Worm (Caenorhabditis elegans) whole organism, early embryonic: Measurements from ENCODE around the gene Y60A3A.25.

Experiments used
- B0310.2 ChIP-seq: sonication (generic microtip); optimal IDR thresholded peaks from 2 replicates; lab custom pipeline; 2016; ENCODE audit warnings: mild to moderate bottlenecking, missing genetic modification characterization, missing compliant biosample characterization
- F13C5.2 ChIP-seq: sonication (generic microtip); optimal IDR thresholded peaks from 2 replicates; lab custom pipeline; 2017; ENCODE audit warnings: mild to moderate bottlenecking, missing genetic modification characterization, inconsistent platforms, missing compliant biosample characterization
- aly-1 ChIP-seq: sonication (generic microtip); optimal IDR thresholded peaks from 2 replicates; lab custom pipeline; 2016; ENCODE audit warnings: missing genetic modification characterization, missing compliant biosample characterization
- ama-1 ChIP-seq: fragments of 150-350 bp; optimal IDR thresholded peaks from 2 replicates; lab custom pipeline; 2014
- ceh-13 ChIP-seq: fragments of 200-800 bp; sonication (Bioruptor generic); optimal IDR thresholded peaks from 2 replicates; lab custom pipeline; 2018; ENCODE audit warnings: mild to moderate bottlenecking, missing genetic modification characterization, missing compliant biosample characterization
- ceh-36 ChIP-seq: sonication (generic microtip); optimal IDR thresholded peaks from 2 replicates; lab custom pipeline; 2016; ENCODE audit warnings: missing genetic modification characterization, inconsistent platforms, missing compliant biosample characterization
- ets-7 ChIP-seq: sonication (generic microtip); optimal IDR thresholded peaks from 2 replicates; lab custom pipeline; 2016; ENCODE audit warnings: missing genotype, missing genetic modification characterization, missing compliant biosample characterization
- flt-1 ChIP-seq: fragments of 200-800 bp; sonication (Bioruptor generic); IDR thresholded peaks from 2 replicates; pipeline ENCODE4 v1.3.6; 2022; ENCODE audit warnings: missing genetic modification characterization, missing compliant biosample characterization
- hmbx-1 ChIP-seq: sonication (generic microtip); optimal IDR thresholded peaks from 2 replicates; lab custom pipeline; 2016; ENCODE audit warnings: mild to moderate bottlenecking, missing genetic modification characterization, missing compliant biosample characterization
- hmg-4 ChIP-seq: fragments of 200-800 bp; sonication (Bioruptor generic); optimal IDR thresholded peaks from 2 replicates; lab custom pipeline; 2018; ENCODE audit warnings: mild to moderate bottlenecking, missing genetic modification characterization, missing compliant biosample characterization
- hnd-1 ChIP-seq: sonication (generic microtip); optimal IDR thresholded peaks from 2 replicates; lab custom pipeline; 2016; ENCODE audit warnings: missing genetic modification characterization, missing compliant biosample characterization
- pes-1 ChIP-seq: fragments of 200-800 bp; sonication (Bioruptor generic); IDR thresholded peaks from 2 replicates; pipeline ENCODE4 v1.3.6; 2022; ENCODE audit warnings: missing genetic modification reagents, missing genetic modification characterization, missing compliant biosample characterization
- scrt-1 ChIP-seq: fragments of 200-800 bp; sonication (Bioruptor generic); IDR thresholded peaks from 2 replicates; pipeline ENCODE4 v1.3.6; 2022; ENCODE audit warnings: missing genetic modification characterization, missing compliant biosample characterization
- sea-1 ChIP-seq: fragments of 200-800 bp; sonication (Bioruptor generic); conservative IDR thresholded peaks from 2 replicates; pipeline ENCODE4 v1.3.6; 2022; ENCODE audit warnings: missing genetic modification characterization, missing compliant biosample characterization
- tbx-11 ChIP-seq: fragments of 200-800 bp; sonication (Bioruptor generic); IDR thresholded peaks from 2 replicates; pipeline ENCODE4 v1.3.6; 2022; ENCODE audit warnings: missing genetic modification characterization, missing compliant biosample characterization
- tbx-37 ChIP-seq: fragments of 200-800 bp; sonication (Bioruptor generic); conservative IDR thresholded peaks from 2 replicates; pipeline ENCODE4 v1.3.6; 2022; ENCODE audit warnings: missing genetic modification reagents, missing genetic modification characterization, missing compliant biosample characterization
- tra-4 ChIP-seq: sonication (generic microtip); optimal IDR thresholded peaks from 2 replicates; lab custom pipeline; 2017; ENCODE audit warnings: missing genetic modification characterization, missing compliant biosample characterization

The Y60A3A.25 gene

ce11 chrV:19994665-19995064, 672 bp upstream of the Y60A3A.25 start:
- no peak for TF ChIP-seq hmbx-1 (tag; lab: Kevin White, UChicago)
- no peak for TF ChIP-seq flt-1 (GFP tag; lab: Robert Waterston, UW)
- no peak for TF ChIP-seq hnd-1 (tag; lab: Kevin White, UChicago)
- no peak for TF ChIP-seq ama-1 (lab: Kevin White, UChicago)
- TF ChIP-seq tbx-37 = no peak
- no peak for TF ChIP-seq ceh-36 (tag; lab: Kevin White, UChicago)
- no peak for TF ChIP-seq aly-1
- no peak for TF ChIP-seq scrt-1 (GFP tag; lab: Robert Waterston, UW)
- TF ChIP-seq pes-1 (GFP tag; lab: Robert Waterston, UW) = no peak
- TF ChIP-seq tbx-11 (GFP tag; lab: Robert Waterston, UW) = no peak
- no peak for TF ChIP-seq F13C5.2
- no peak for TF ChIP-seq ets-7 (tag; lab: Kevin White, UChicago)
- no peak for TF ChIP-seq B0310.2 (tag; lab: Kevin White, UChicago)
- TF ChIP-seq tra-4 (tag; lab: Kevin White, UChicago) = no peak
- TF ChIP-seq ceh-13 (GFP tag; lab: Kevin White, UChicago) = no peak
- no peak for TF ChIP-seq sea-1 (GFP tag; lab: Robert Waterston, UW)
- no peak for TF ChIP-seq hmg-4 (GFP tag; lab: Kevin White, UChicago)

DNA sequence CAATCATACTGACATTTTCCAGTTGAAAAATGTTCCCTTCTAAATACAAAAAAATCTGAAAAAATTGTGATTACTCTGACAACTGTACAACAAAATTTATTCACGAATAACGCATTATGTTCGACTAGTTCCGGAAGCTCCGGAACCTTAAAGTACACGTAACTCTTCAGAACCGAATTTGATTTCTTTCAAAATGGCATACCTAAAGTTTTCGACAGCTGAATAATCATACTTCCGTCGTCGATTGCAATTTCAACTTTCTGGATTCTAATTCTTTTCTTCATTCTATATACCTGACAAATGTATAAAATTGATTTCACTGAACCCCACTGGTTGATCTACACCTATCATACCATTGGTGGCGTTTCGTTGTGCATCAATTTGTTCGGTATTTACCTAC, 6.3 kb downstream of the Y60A3A.25 start, which contains the start of gene sri-67:
Gene sri-67, plus strand, starts transcription at position 301 of the 400 bp plus-strand sequence.
- TF ChIP-seq tbx-37 = no peak
- TF ChIP-seq hmg-4 (GFP tag; lab: Kevin White, UChicago) = no peak
- TF ChIP-seq ets-7 (tag; lab: Kevin White, UChicago) = no peak
- TF ChIP-seq ceh-13 (GFP tag; lab: Kevin White, UChicago) = no peak
- no peak for TF ChIP-seq B0310.2 (tag; lab: Kevin White, UChicago)
- TF ChIP-seq aly-1 = no peak
- TF ChIP-seq ceh-36 (tag; lab: Kevin White, UChicago) = no peak
- no peak for TF ChIP-seq tbx-11 (GFP tag; lab: Robert Waterston, UW)
- TF ChIP-seq pes-1 (GFP tag; lab: Robert Waterston, UW) = no peak
- TF ChIP-seq hnd-1 (tag; lab: Kevin White, UChicago) = no peak
- no peak for TF ChIP-seq ama-1 (lab: Kevin White, UChicago)
- no peak for TF ChIP-seq F13C5.2
- no peak for TF ChIP-seq hmbx-1 (tag; lab: Kevin White, UChicago)
- TF ChIP-seq sea-1 (GFP tag; lab: Robert Waterston, UW) = no peak
- no peak for TF ChIP-seq tra-4 (tag; lab: Kevin White, UChicago)
- TF ChIP-seq flt-1 (GFP tag; lab: Robert Waterston, UW) = no peak
- no peak for TF ChIP-seq scrt-1 (GFP tag; lab: Robert Waterston, UW)

DNA sequence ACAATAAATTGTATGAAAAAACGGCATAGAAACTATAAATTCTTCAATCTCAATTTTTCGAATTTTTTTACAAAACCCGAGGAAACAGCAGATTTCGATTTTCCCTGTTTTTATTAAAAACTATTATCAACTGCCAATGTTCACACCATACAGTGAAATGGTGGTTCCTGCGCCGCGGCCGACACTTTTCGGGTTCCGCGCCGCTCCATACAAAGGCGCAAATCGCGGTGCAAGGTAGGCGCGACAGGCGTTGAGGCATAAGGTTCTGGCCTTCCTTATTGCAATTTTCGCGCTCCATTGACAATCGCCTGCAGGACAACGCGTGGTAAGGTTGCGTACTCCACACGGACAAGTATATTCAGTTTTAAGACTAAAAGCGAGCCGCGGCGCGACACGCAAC, 7.2 kb downstream of the Y60A3A.25 start:
- TF ChIP-seq tbx-11 (GFP tag; lab: Robert Waterston, UW) (no peak), hnd-1 (tag; lab: Kevin White, UChicago) (no peak), ceh-13 (GFP tag; lab: Kevin White, UChicago) (no peak), scrt-1 (GFP tag; lab: Robert Waterston, UW) (no peak), hmg-4 (GFP tag; lab: Kevin White, UChicago) (no peak)

DNA sequence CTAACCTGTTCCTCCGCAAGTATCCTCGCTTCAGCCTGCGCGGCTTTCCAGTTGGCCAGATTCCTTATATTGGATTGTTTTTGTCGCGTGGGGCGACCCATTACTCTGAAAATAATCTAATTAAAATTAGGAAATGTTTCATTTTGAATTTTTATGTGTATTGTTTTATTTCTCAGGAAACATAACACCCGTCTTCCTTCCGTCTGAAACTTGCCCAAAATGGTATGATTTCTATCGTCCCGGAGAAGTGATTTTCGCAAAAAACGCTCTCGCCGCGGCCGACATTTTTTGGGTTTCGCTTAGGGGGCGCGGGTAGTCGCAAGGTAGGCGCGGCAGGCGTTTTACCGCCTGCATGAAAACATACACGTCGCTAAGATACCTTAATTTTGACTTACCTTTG, 7.8 kb downstream of the Y60A3A.25 start, which contains the start of gene clec-260:
Gene clec-260, minus strand, starts transcription at position 101 of the 400 bp plus-strand sequence.
- no peak for TF ChIP-seq hnd-1 (tag; lab: Kevin White, UChicago)
- no peak for TF ChIP-seq tbx-11 (GFP tag; lab: Robert Waterston, UW)
- no peak for TF ChIP-seq B0310.2 (tag; lab: Kevin White, UChicago)
- no peak for TF ChIP-seq scrt-1 (GFP tag; lab: Robert Waterston, UW)
- no peak for TF ChIP-seq aly-1
- TF ChIP-seq tra-4 (tag; lab: Kevin White, UChicago) = no peak
- no peak for TF ChIP-seq ama-1 (lab: Kevin White, UChicago)
- TF ChIP-seq F13C5.2 = no peak
- no peak for TF ChIP-seq ets-7 (tag; lab: Kevin White, UChicago)

DNA sequence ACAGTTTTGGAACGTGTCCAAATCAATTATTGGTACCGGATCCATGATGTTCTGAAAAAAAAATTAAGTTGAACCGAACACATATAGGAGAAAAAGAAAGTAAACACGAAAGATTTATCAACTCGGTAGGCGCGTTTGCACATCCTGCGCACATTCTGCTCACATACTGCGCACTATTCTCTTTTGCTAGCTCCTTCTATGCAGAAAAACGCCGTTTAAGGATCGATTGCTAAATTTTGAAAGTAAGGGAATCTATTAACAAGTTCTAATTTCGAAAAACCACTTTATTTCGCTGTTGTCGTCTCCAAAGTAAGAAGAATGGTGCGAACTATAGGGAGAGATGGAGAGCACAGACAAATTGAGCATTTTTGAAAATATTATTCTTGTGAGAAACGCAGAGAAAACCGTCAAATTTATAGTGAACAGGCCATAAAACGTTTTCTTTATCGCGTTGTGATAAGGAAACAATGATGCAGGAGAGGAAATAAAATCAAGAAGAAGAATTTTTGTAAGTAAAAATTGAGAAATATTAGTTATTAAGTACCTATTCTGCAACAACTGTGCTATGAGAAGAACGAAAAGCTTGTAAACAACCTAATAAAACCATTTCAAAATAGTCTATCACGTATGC, 12.0 kb downstream of the Y60A3A.25 start, which contains the start of gene Y60A3A.24:
Gene Y60A3A.24, minus strand, starts transcription at position 51 of the 631 bp plus-strand sequence.
- no peak for TF ChIP-seq ceh-13 (GFP tag; lab: Kevin White, UChicago)

DNA sequence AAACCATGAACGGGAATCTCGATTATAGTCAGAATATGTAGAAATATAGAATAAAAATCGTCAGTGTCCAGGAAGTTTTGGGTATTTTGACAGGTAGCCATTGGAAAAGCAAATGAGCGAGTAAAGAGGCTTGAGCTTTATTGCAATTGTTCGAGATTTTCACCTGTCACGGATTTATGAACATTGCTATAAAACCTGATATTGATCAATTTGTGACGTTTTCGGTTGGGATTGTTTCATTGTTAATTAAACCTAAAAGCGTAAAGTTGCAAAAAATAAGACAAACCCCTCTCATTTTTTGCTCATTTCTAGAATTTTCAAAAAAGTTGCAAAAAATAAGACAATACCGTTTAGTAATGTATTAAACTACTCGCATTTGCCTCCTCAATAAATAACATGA, 15.8 kb downstream of the Y60A3A.25 start, which contains the start of gene srh-183:
Gene srh-183, minus strand, starts transcription at position 101 of the 400 bp plus-strand sequence.
- TF ChIP-seq tra-4 (tag; lab: Kevin White, UChicago) = no peak
- no peak for TF ChIP-seq tbx-11 (GFP tag; lab: Robert Waterston, UW)
- no peak for TF ChIP-seq sea-1 (GFP tag; lab: Robert Waterston, UW)
- no peak for TF ChIP-seq scrt-1 (GFP tag; lab: Robert Waterston, UW)
- TF ChIP-seq hnd-1 (tag; lab: Kevin White, UChicago) = no peak
- no peak for TF ChIP-seq tbx-37

DNA sequence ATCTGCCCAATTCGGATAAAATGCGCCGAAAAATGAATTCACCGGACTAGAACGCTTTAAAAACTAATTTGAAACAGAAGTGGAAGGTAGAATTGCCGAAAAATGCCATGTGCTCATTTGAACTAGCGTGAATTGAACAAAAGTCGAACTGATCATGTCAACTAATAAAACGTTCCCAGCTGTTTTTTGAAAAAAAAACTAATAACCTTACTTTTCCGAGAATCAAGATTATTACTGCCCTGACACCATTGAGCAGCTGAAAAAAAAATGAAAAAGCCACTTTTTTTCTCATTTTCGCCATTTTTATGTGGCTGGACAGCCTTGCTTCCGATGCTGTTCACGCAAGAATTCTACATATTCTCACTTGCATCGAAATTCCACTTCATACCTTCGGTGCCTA, 21.0 kb downstream of the Y60A3A.25 start, which contains the start of gene srh-173:
Gene srh-173, plus strand, starts transcription at position 301 of the 400 bp plus-strand sequence.
- TF ChIP-seq hmbx-1 (tag; lab: Kevin White, UChicago) (no peak), B0310.2 (tag; lab: Kevin White, UChicago) (no peak), scrt-1 (GFP tag; lab: Robert Waterston, UW) (no peak), aly-1 (no peak), ceh-13 (GFP tag; lab: Kevin White, UChicago) (no peak), ets-7 (tag; lab: Kevin White, UChicago) (no peak)
